Worm (Caenorhabditis elegans) whole organism, young adult: ENCODE data around the gene C43F9.11.

Experiments
- F22D6.2 ChIP-seq: sonication (generic microtip); optimal IDR thresholded peaks from 2 replicates; lab custom pipeline; 2016; ENCODE audit warnings: mild to moderate bottlenecking, missing genetic modification characterization, missing compliant biosample characterization
- F33H1.4 ChIP-seq: fragments of 200-800 bp; sonication (Bioruptor generic); IDR thresholded peaks from 2 replicates; pipeline ENCODE4 v1.3.6; 2022; ENCODE audit warnings: missing genetic modification reagents, missing genetic modification characterization, missing compliant biosample characterization
- F37B4.10 ChIP-seq: fragments of 200-800 bp; sonication (Bioruptor generic); IDR thresholded peaks from 2 replicates; pipeline ENCODE4 v1.3.6; 2022; ENCODE audit warnings: missing genetic modification characterization, missing compliant biosample characterization
- F57A8.1 ChIP-seq: fragments of 200-800 bp; sonication (Bioruptor generic); optimal IDR thresholded peaks from 2 replicates; lab custom pipeline; 2018; ENCODE audit warnings: mild to moderate bottlenecking, missing genetic modification characterization, moderate library complexity, missing compliant biosample characterization
- F57C9.4 ChIP-seq: sonication (generic microtip); optimal IDR thresholded peaks from 2 replicates; lab custom pipeline; 2017; ENCODE audit warnings: mild to moderate bottlenecking, missing genetic modification characterization, missing compliant biosample characterization
- K11D2.4 ChIP-seq: fragments of 200-800 bp; sonication (Bioruptor generic); IDR thresholded peaks from 2 replicates; pipeline ENCODE4 v1.3.6; 2022; ENCODE audit warnings: missing genetic modification reagents, missing genetic modification characterization, missing compliant biosample characterization
- Y53G8AR.9 ChIP-seq: fragments of 200-800 bp; sonication (Bioruptor generic); conservative IDR thresholded peaks from 2 replicates; pipeline ENCODE4 v1.3.6; 2022; ENCODE audit warnings: missing genetic modification reagents, missing genetic modification characterization, missing compliant biosample characterization
- Y56A3A.18 ChIP-seq: fragments of 200-800 bp; sonication (Bioruptor generic); IDR thresholded peaks from 2 replicates; pipeline ENCODE4 v1.3.6; 2022; ENCODE audit warnings: missing genetic modification reagents, missing genetic modification characterization, missing compliant biosample characterization
- akir-1 ChIP-seq: fragments of 200-800 bp; sonication (Bioruptor generic); optimal IDR thresholded peaks from 2 replicates; lab custom pipeline; 2018; ENCODE audit warnings: mild to moderate bottlenecking, missing genetic modification characterization, moderate library complexity, missing compliant biosample characterization
- ama-1 ChIP-seq, 3 experiments: fragments of 150-350 bp in 1 of 3; sonication (generic microtip) in 2 of 3; optimal IDR thresholded peaks; 2 replicates each; lab custom pipeline; 2014 to 2018; ENCODE audit warnings: missing biosample characterization in 2 of 3, missing genetic modification characterization in 2 of 3, missing genetic modification reagents in 2 of 3
- aptf-3 ChIP-seq: fragments of 200-800 bp; sonication (Bioruptor generic); IDR thresholded peaks from 2 replicates; pipeline ENCODE4 v1.3.6; 2022; ENCODE audit warnings: missing genetic modification characterization, missing compliant biosample characterization
- cebp-2 ChIP-seq: fragments of 200-800 bp; sonication (Bioruptor generic); IDR thresholded peaks from 2 replicates; pipeline ENCODE4 v1.3.6; 2022; ENCODE audit warnings: missing genetic modification characterization, missing compliant biosample characterization
- ceh-100 ChIP-seq: fragments of 200-800 bp; sonication (Bioruptor generic); IDR thresholded peaks from 2 replicates; pipeline ENCODE4 v1.3.6; 2022; ENCODE audit warnings: missing genetic modification reagents, missing genetic modification characterization, missing compliant biosample characterization
- ceh-40 ChIP-seq: fragments of 200-800 bp; sonication (Bioruptor generic); IDR thresholded peaks from 2 replicates; pipeline ENCODE4 v1.3.6; 2022; ENCODE audit warnings: missing genetic modification characterization, missing compliant biosample characterization
- chd-7 ChIP-seq: sonication (generic microtip); optimal IDR thresholded peaks from 2 replicates; lab custom pipeline; 2016; ENCODE audit warnings: mild to moderate bottlenecking, missing genetic modification characterization, moderate library complexity, missing compliant biosample characterization
- efl-1 ChIP-seq: fragments of 150-350 bp; optimal IDR thresholded peaks from 2 replicates; lab custom pipeline; 2014; ENCODE audit warnings: missing biosample characterization, missing genetic modification reagents, missing genetic modification characterization
- egrh-3 ChIP-seq: fragments of 200-800 bp; sonication (Bioruptor generic); IDR thresholded peaks from 2 replicates; pipeline ENCODE4 v1.3.6; 2022; ENCODE audit warnings: missing genetic modification reagents, missing genetic modification characterization, missing compliant biosample characterization
- ekl-4 ChIP-seq: fragments of 200-800 bp; sonication (Bioruptor generic); IDR thresholded peaks from 2 replicates; pipeline ENCODE4 v1.3.6; 2022; ENCODE audit warnings: missing genetic modification reagents, missing genetic modification characterization, missing compliant biosample characterization
- ets-4 ChIP-seq: fragments of 200-800 bp; sonication (Bioruptor generic); optimal IDR thresholded peaks from 2 replicates; lab custom pipeline; 2018; ENCODE audit warnings: mild to moderate bottlenecking, missing genetic modification characterization, missing compliant biosample characterization
- fkh-3 ChIP-seq: sonication (generic microtip); optimal IDR thresholded peaks from 2 replicates; lab custom pipeline; 2016; ENCODE audit warnings: mild to moderate bottlenecking, missing genetic modification characterization, missing compliant biosample characterization
- gei-17 ChIP-seq: fragments of 200-800 bp; sonication (Bioruptor generic); optimal IDR thresholded peaks from 2 replicates; lab custom pipeline; 2018; ENCODE audit warnings: mild to moderate bottlenecking, missing genetic modification characterization, missing compliant biosample characterization
- him-1 ChIP-seq: sonication (generic microtip); optimal IDR thresholded peaks from 2 replicates; lab custom pipeline; 2016; ENCODE audit warnings: missing genotype, missing genetic modification reagents, missing genetic modification characterization, missing compliant biosample characterization
- hlh-12 ChIP-seq: sonication (generic microtip); optimal IDR thresholded peaks from 2 replicates; lab custom pipeline; 2016; ENCODE audit warnings: missing genetic modification characterization, missing compliant biosample characterization
- hlh-26 ChIP-seq: fragments of 200-800 bp; sonication (Bioruptor generic); conservative IDR thresholded peaks from 2 replicates; pipeline ENCODE4 v1.3.6; 2022; ENCODE audit warnings: missing genetic modification reagents, missing genetic modification characterization, missing compliant biosample characterization
- hrde-1 ChIP-seq: sonication (generic microtip); optimal IDR thresholded peaks from 2 replicates; lab custom pipeline; 2016; ENCODE audit warnings: missing genetic modification characterization, mild to moderate bottlenecking, missing compliant biosample characterization, moderate library complexity, missing genotype, missing genetic modification reagents, borderline replicate concordance
- hsf-1 ChIP-seq: fragments of 200-800 bp; sonication (Bioruptor generic); IDR thresholded peaks from 2 replicates; pipeline ENCODE4 v1.3.6; 2022; ENCODE audit warnings: missing genetic modification reagents, missing genetic modification characterization, missing compliant biosample characterization
- let-526 ChIP-seq: fragments of 200-800 bp; sonication (Bioruptor generic); IDR thresholded peaks from 2 replicates; pipeline ENCODE4 v1.3.6; 2022; ENCODE audit warnings: missing genetic modification reagents, missing genetic modification characterization, missing compliant biosample characterization
- let-607 ChIP-seq, 2 experiments: fragments of 200-800 bp in 1 of 2; sonication (Bioruptor generic) in 1 of 2; sonication (generic microtip) in 1 of 2; optimal IDR thresholded peaks; 2 replicates each; lab custom pipeline; 2016 to 2018; ENCODE audit warnings: mild to moderate bottlenecking in 2 of 2, missing compliant biosample characterization in 2 of 2, missing genetic modification characterization in 2 of 2, moderate library complexity in 2 of 2, missing genotype in 1 of 2
- lir-1 ChIP-seq: fragments of 200-800 bp; sonication (Bioruptor generic); conservative IDR thresholded peaks from 2 replicates; pipeline ENCODE4 v1.3.6; 2022; ENCODE audit warnings: missing genetic modification reagents, missing genetic modification characterization, missing compliant biosample characterization
- lsl-1 ChIP-seq: fragments of 200-800 bp; sonication (Bioruptor generic); optimal IDR thresholded peaks from 2 replicates; lab custom pipeline; 2018; ENCODE audit warnings: mild to moderate bottlenecking, missing genetic modification characterization, moderate library complexity, missing compliant biosample characterization
- madf-10 ChIP-seq: sonication (generic microtip); optimal IDR thresholded peaks from 2 replicates; lab custom pipeline; 2016; ENCODE audit warnings: mild to moderate bottlenecking, missing genetic modification characterization, missing compliant biosample characterization
- madf-6 ChIP-seq: fragments of 200-800 bp; sonication (Bioruptor generic); IDR thresholded peaks from 2 replicates; pipeline ENCODE4 v1.3.6; 2022; ENCODE audit warnings: missing genetic modification reagents, missing genetic modification characterization, missing compliant biosample characterization
- madf-8 ChIP-seq: fragments of 200-800 bp; sonication (Bioruptor generic); conservative IDR thresholded peaks from 2 replicates; pipeline ENCODE4 v1.3.6; 2022; ENCODE audit warnings: missing genetic modification reagents, missing genetic modification characterization, missing compliant biosample characterization
- mel-28 ChIP-seq: sonication (generic microtip); optimal IDR thresholded peaks from 2 replicates; lab custom pipeline; 2016; ENCODE audit warnings: borderline replicate concordance, mild to moderate bottlenecking, missing genetic modification characterization, missing compliant biosample characterization
- nhr-80 ChIP-seq: sonication (generic microtip); optimal IDR thresholded peaks from 2 replicates; lab custom pipeline; 2016; ENCODE audit warnings: missing genetic modification characterization, missing compliant biosample characterization
- pbrm-1 ChIP-seq: fragments of 200-800 bp; sonication (Bioruptor generic); IDR thresholded peaks from 2 replicates; pipeline ENCODE4 v1.3.6; 2022; ENCODE audit warnings: missing genetic modification reagents, missing genetic modification characterization, missing compliant biosample characterization
- rcor-1 ChIP-seq: fragments of 200-800 bp; sonication (Bioruptor generic); IDR thresholded peaks from 2 replicates; pipeline ENCODE4 v1.3.6; 2022; ENCODE audit warnings: missing genetic modification reagents, missing genetic modification characterization, missing compliant biosample characterization
- repo-1 ChIP-seq: sonication (generic microtip); optimal IDR thresholded peaks from 2 replicates; lab custom pipeline; 2017; ENCODE audit warnings: mild to moderate bottlenecking, missing genetic modification characterization, missing compliant biosample characterization
- sdz-38 ChIP-seq: sonication (generic microtip); optimal IDR thresholded peaks from 2 replicates; lab custom pipeline; 2016; ENCODE audit warnings: missing genotype, missing genetic modification characterization, missing compliant biosample characterization
- snpc-1.1 ChIP-seq: sonication (generic microtip); optimal IDR thresholded peaks from 2 replicates; lab custom pipeline; 2017; ENCODE audit warnings: missing genetic modification characterization, mild to moderate bottlenecking, missing compliant biosample characterization, antibody characterized with exemption, moderate library complexity, missing genotype, missing genetic modification reagents; ENCODE audit not compliant: insufficient read depth
- tbx-9 ChIP-seq: sonication (generic microtip); optimal IDR thresholded peaks from 2 replicates; lab custom pipeline; 2016; ENCODE audit warnings: borderline replicate concordance, missing genetic modification characterization, inconsistent platforms, missing compliant biosample characterization
- ztf-22 ChIP-seq: fragments of 200-800 bp; sonication (Bioruptor generic); optimal IDR thresholded peaks from 2 replicates; lab custom pipeline; 2018; ENCODE audit warnings: mild to moderate bottlenecking, missing genetic modification characterization, moderate library complexity, missing compliant biosample characterization
- ztf-25 ChIP-seq: fragments of 200-800 bp; sonication (Bioruptor generic); IDR thresholded peaks from 2 replicates; pipeline ENCODE4 v1.3.6; 2022; ENCODE audit warnings: missing genetic modification reagents, missing genetic modification characterization, missing compliant biosample characterization
- ztf-28 ChIP-seq: fragments of 200-800 bp; sonication (Bioruptor generic); IDR thresholded peaks from 2 replicates; pipeline ENCODE4 v1.3.6; 2022; ENCODE audit warnings: missing genetic modification reagents, missing genetic modification characterization, missing compliant biosample characterization
- ztf-3 ChIP-seq: fragments of 200-800 bp; sonication (Bioruptor generic); optimal IDR thresholded peaks from 2 replicates; lab custom pipeline; 2018; ENCODE audit warnings: mild to moderate bottlenecking, missing genetic modification characterization, missing compliant biosample characterization

C43F9.11 gene

ce11 chrIV:10558415-10558814 is 38.2 kb upstream of the C43F9.11 start, which contains the start of gene zim-3:
zim-3 (plus strand) TSS chrIV:10558715.
- TF ChIP-seq gei-17 (GFP tag; lab: Kevin White, UChicago) (no peak), hlh-26 (GFP tag; lab: Robert Waterston, UW) (no peak), lsl-1 (GFP tag; lab: Kevin White, UChicago) (peak; percentile 60), F33H1.4 (GFP tag; lab: Robert Waterston, UW) (peak; percentile 23; the same call in 1 of the 2 replicates), hsf-1 (GFP tag; lab: Robert Waterston, UW) (0 out of 2 replicates have a peak, but pooled peaks have one; percentile 9)

ce11 chrIV:10561605-10562004 is 35.0 kb upstream of the C43F9.11 start, which contains the start of gene him-8:
him-8 (plus strand) TSS chrIV:10561905.
- TF ChIP-seq madf-8 (GFP tag; lab: Robert Waterston, UW) (no peak), repo-1 (tag; lab: Kevin White, UChicago) (no peak), nhr-80 (tag; lab: Kevin White, UChicago) (no peak), pbrm-1 (GFP tag; lab: Robert Waterston, UW) (no peak), ets-4 (GFP tag; lab: Kevin White, UChicago) (no peak), egrh-3 (GFP tag; lab: Robert Waterston, UW) (no peak), mel-28 (no peak), ekl-4 (no peak), fkh-3 (tag; lab: Kevin White, UChicago) (no peak), F37B4.10 (GFP tag; lab: Robert Waterston, UW) (no peak), F57A8.1 (no peak), ceh-100 (GFP tag; lab: Robert Waterston, UW) (no peak), him-1 (no peak), akir-1 (GFP tag; lab: Kevin White, UChicago) (no peak), ztf-22 (GFP tag; lab: Kevin White, UChicago) (no peak), Y56A3A.18 (GFP tag; lab: Robert Waterston, UW) (no peak), F22D6.2 (tag; lab: Kevin White, UChicago) (no peak), let-526 (GFP tag; lab: Robert Waterston, UW) (no peak), chd-7 (tag; lab: Kevin White, UChicago) (no peak)
- TF ChIP-seq, all 124 proteins: peak for 0

- TF ChIP-seq rcor-1 (GFP tag; lab: Robert Waterston, UW) (no peak), ztf-25 (GFP tag; lab: Robert Waterston, UW) (no peak), hrde-1 (tag; lab: Kevin White, UChicago) (no peak), ztf-3 (GFP tag; lab: Kevin White, UChicago) (no peak), ceh-40 (GFP tag; lab: Robert Waterston, UW) (no peak), tbx-9 (tag; lab: Kevin White, UChicago) (no peak), K11D2.4 (GFP tag; lab: Robert Waterston, UW) (no peak), ama-1 (optimal IDR thresholded peaks at IDR 0.05; lab: Kevin White, UChicago) (no peak), ama-1 (GFP tag; optimal IDR thresholded peaks at IDR 0.05; lab: Kevin White, UChicago) (no peak), F57C9.4 (tag; lab: Kevin White, UChicago) (no peak), cebp-2 (GFP tag; lab: Robert Waterston, UW) (no peak)
Observed at ce11 chrIV:10564613-10565012, 32.0 kb upstream of the C43F9.11 start.

- TF ChIP-seq efl-1 (GFP tag; lab: Kevin White, UChicago) (no peak), Y53G8AR.9 (GFP tag; lab: Robert Waterston, UW) (no peak), ztf-28 (no peak), lir-1 (GFP tag; lab: Robert Waterston, UW) (no peak), sdz-38 (tag; lab: Kevin White, UChicago) (no peak), madf-10 (no peak), F57C9.4 (tag; lab: Kevin White, UChicago) (no peak), madf-6 (GFP tag; lab: Robert Waterston, UW) (no peak), let-607 (tag; optimal IDR thresholded peaks at IDR 0.05; lab: Kevin White, UChicago) (no peak), aptf-3 (GFP tag; lab: Robert Waterston, UW) (no peak), snpc-1.1 (tag; lab: Kevin White, UChicago) (no peak), egrh-3 (GFP tag; lab: Robert Waterston, UW) (no peak), hlh-12 (no peak), cebp-2 (GFP tag; lab: Robert Waterston, UW) (no peak), repo-1 (tag; lab: Kevin White, UChicago) (no peak)
Observed at ce11 chrIV:10565282-10565681, 31.3 kb upstream of the C43F9.11 start.
